Worm (Caenorhabditis elegans): ENCODE data around the gene F14H3.5.
A peak's percentile ranks its signal among the peaks of the same experiment; 100 is the strongest.

F14H3.5 gene

ce11 chrV:16022600-16022999, 34.3 kb downstream of the F14H3.5 start (continued):
- TF ChIP-seq hlh-8 (tag; optimal IDR thresholded peaks at IDR 0.05) (peak; percentile 74), pqm-1 (tag; optimal IDR thresholded peaks at IDR 0.05) (no peak), unc-86 (tag; optimal IDR thresholded peaks at IDR 0.05) (no peak), sox-2 (GFP tag; IDR thresholded peaks at IDR 0.05) (no peak), pax-1 (tag; optimal IDR thresholded peaks at IDR 0.05) (no peak), ceh-18 (tag; optimal IDR thresholded peaks at IDR 0.05) (no peak), che-1 (tag; optimal IDR thresholded peaks at IDR 0.05) (no peak), ceh-45 (GFP tag; IDR thresholded peaks at IDR 0.05) (no peak), elt-4 (tag; optimal IDR thresholded peaks at IDR 0.05) (no peak), ceh-48 (tag; optimal IDR thresholded peaks at IDR 0.05) (peak; percentile 29), fkh-10 (GFP tag; optimal IDR thresholded peaks at IDR 0.05) (no peak), sox-4 (tag; optimal IDR thresholded peaks at IDR 0.05) (no peak), rnt-1 (tag; optimal IDR thresholded peaks at IDR 0.05) (peak; percentile 28), Y22D7AL.16 (tag; optimal IDR thresholded peaks at IDR 0.05) (no peak), hlh-30 (tag; optimal IDR thresholded peaks at IDR 0.05; ENCODE audit: insufficient read depth) (no peak), ceh-19 (GFP tag; optimal IDR thresholded peaks at IDR 0.05) (no peak), hlh-6 (tag; optimal IDR thresholded peaks at IDR 0.05) (no peak), sdc-2 (tag; optimal IDR thresholded peaks at IDR 0.05) (peak; percentile 47), F13H6.1 (tag; optimal IDR thresholded peaks at IDR 0.05) (peak; percentile 35), fax-1 (tag; optimal IDR thresholded peaks at IDR 0.05) (peak; percentile 43), ceh-9 (tag; optimal IDR thresholded peaks at IDR 0.05) (no peak), pha-2 (tag; optimal IDR thresholded peaks at IDR 0.05) (no peak), unc-55 (GFP tag; optimal IDR thresholded peaks at IDR 0.05) (no peak), hlh-15 (tag; optimal IDR thresholded peaks at IDR 0.05) (no peak), pha-4 (tag; optimal IDR thresholded peaks at IDR 0.05) (no peak), madf-2 (tag; optimal IDR thresholded peaks at IDR 0.05) (no peak), pat-9 (tag; optimal IDR thresholded peaks at IDR 0.05) (no peak), syd-9 (tag; optimal IDR thresholded peaks at IDR 0.05) (no peak), eyg-1 (tag; optimal IDR thresholded peaks at IDR 0.05) (no peak), nhr-11 (tag; optimal IDR thresholded peaks at IDR 0.05) (no peak), pros-1 (tag; optimal IDR thresholded peaks at IDR 0.05) (no peak), elt-2 (tag; optimal IDR thresholded peaks at IDR 0.05) (peak; percentile 38), K02D7.2 (tag; optimal IDR thresholded peaks at IDR 0.05) (no peak), ceh-2 (tag; optimal IDR thresholded peaks at IDR 0.05) (peak; percentile 90), ahr-1 (tag; optimal IDR thresholded peaks at IDR 0.05) (no peak), npax-4 (tag; optimal IDR thresholded peaks at IDR 0.05) (no peak), ceh-31 (tag; optimal IDR thresholded peaks at IDR 0.05) (peak; percentile 93), C08G9.2 (tag; optimal IDR thresholded peaks at IDR 0.05) (peak; percentile 94), ceh-22 (tag; optimal IDR thresholded peaks at IDR 0.05) (no peak), lin-11 (tag; optimal IDR thresholded peaks at IDR 0.05) (no peak), nfya-1 (tag; optimal IDR thresholded peaks at IDR 0.05) (no peak), odd-2 (tag; optimal IDR thresholded peaks at IDR 0.05) (no peak)

ce11 chrV:16020042-16020441, 36.8 kb downstream of the F14H3.5 start, which contains the start of gene srx-44:
Gene srx-44, plus strand, starts transcription at chrV:16020342.
- TF ChIP-seq nhr-11 (tag; optimal IDR thresholded peaks at IDR 0.05) (no peak), pha-2 (tag; optimal IDR thresholded peaks at IDR 0.05) (no peak), unc-3 (GFP tag; conservative IDR thresholded peaks at IDR 0.05) (no peak), unc-3 (tag; optimal IDR thresholded peaks at IDR 0.05) (no peak), madf-2 (tag; optimal IDR thresholded peaks at IDR 0.05) (no peak), ceh-14 (tag; optimal IDR thresholded peaks at IDR 0.05) (no peak), ceh-22 (tag; optimal IDR thresholded peaks at IDR 0.05) (no peak), tbx-2 (tag; optimal IDR thresholded peaks at IDR 0.05) (no peak), eyg-1 (tag; optimal IDR thresholded peaks at IDR 0.05) (no peak), F13H6.1 (tag; optimal IDR thresholded peaks at IDR 0.05) (no peak), ttx-3 (tag; optimal IDR thresholded peaks at IDR 0.05) (no peak), hlh-30 (tag; optimal IDR thresholded peaks at IDR 0.05; ENCODE audit: insufficient read depth) (no peak), che-1 (tag; optimal IDR thresholded peaks at IDR 0.05) (no peak), sox-4 (tag; optimal IDR thresholded peaks at IDR 0.05) (no peak), syd-9 (tag; optimal IDR thresholded peaks at IDR 0.05) (no peak), rnt-1 (tag; optimal IDR thresholded peaks at IDR 0.05) (no peak), ceh-31 (tag; optimal IDR thresholded peaks at IDR 0.05) (no peak)
